Fruit fly (Drosophila melanogaster) whole organism, embryonic: ENCODE results near the gene alpha-Est8.

Experiments
- ATbp ChIP-seq: fragments of 200-800 bp; sonication (Bioruptor generic); optimal IDR thresholded peaks from 2 replicates; lab custom pipeline; 2017; ENCODE audit warnings: missing biosample characterization, mild to moderate bottlenecking, missing genetic modification characterization, missing genetic modification reagents
- B-H1 ChIP-seq: fragments of 200-800 bp; sonication (Bioruptor generic); IDR thresholded peaks from 3 replicates; pipeline ENCODE4 v1.3.6; 2022; ENCODE audit warnings: missing biosample characterization, missing genetic modification characterization
- B-H2 ChIP-seq: fragments of 200-800 bp; sonication (Bioruptor generic); optimal IDR thresholded peaks from 2 replicates; lab custom pipeline; 2018; ENCODE audit warnings: missing biosample characterization, mild to moderate bottlenecking, missing genetic modification characterization
- CG10147 ChIP-seq: fragments of 200-800 bp; sonication (Bioruptor generic); optimal IDR thresholded peaks from 2 replicates; lab custom pipeline; 2019; ENCODE audit warnings: missing biosample characterization, mild to moderate bottlenecking, missing genetic modification characterization, moderate library complexity
- CG11695 ChIP-seq: fragments of 200-800 bp; sonication (Bioruptor generic); IDR thresholded peaks from 3 replicates; pipeline ENCODE4 v1.3.6; 2022; ENCODE audit warnings: missing biosample characterization, missing genetic modification characterization
- CG1233 ChIP-seq: fragments of 200-800 bp; sonication (Bioruptor generic); optimal IDR thresholded peaks from 4 replicates; lab custom pipeline; 2018; ENCODE audit warnings: missing biosample characterization, mild to moderate bottlenecking, missing genetic modification characterization
- CG13894 ChIP-seq: fragments of 200-800 bp; sonication (Bioruptor generic); optimal IDR thresholded peaks from 3 replicates; lab custom pipeline; 2018; ENCODE audit warnings: missing biosample characterization, mild to moderate bottlenecking, missing genetic modification characterization, moderate library complexity
- CG14710 ChIP-seq: fragments of 200-800 bp; sonication (Bioruptor generic); optimal IDR thresholded peaks from 3 replicates; lab custom pipeline; 2019; ENCODE audit warnings: missing biosample characterization, mild to moderate bottlenecking, missing genetic modification characterization, moderate library complexity
- CG15073 ChIP-seq: fragments of 200-800 bp; sonication (Bioruptor generic); optimal IDR thresholded peaks from 2 replicates; lab custom pipeline; 2016; ENCODE audit warnings: missing biosample characterization, missing genetic modification characterization
- CG15269 ChIP-seq: fragments of 200-800 bp; sonication (Bioruptor generic); optimal IDR thresholded peaks from 2 replicates; lab custom pipeline; 2018; ENCODE audit warnings: missing biosample characterization, mild to moderate bottlenecking, missing genetic modification characterization, moderate library complexity
- CG16813 ChIP-seq: fragments of 200-800 bp; sonication (Bioruptor generic); IDR thresholded peaks from 3 replicates; pipeline ENCODE4 v1.3.6; 2022; ENCODE audit warnings: missing biosample characterization, missing genetic modification characterization; ENCODE audit not compliant: partially characterized antibody
- CG18599 ChIP-seq: fragments of 200-800 bp; sonication (Bioruptor generic); optimal IDR thresholded peaks from 3 replicates; lab custom pipeline; 2017; ENCODE audit warnings: missing biosample characterization, missing genetic modification characterization, mild to moderate bottlenecking, moderate library complexity, missing genetic modification reagents
- CG18764 ChIP-seq: fragments of 200-800 bp; sonication (Bioruptor generic); optimal IDR thresholded peaks from 3 replicates; lab custom pipeline; 2016; ENCODE audit warnings: missing biosample characterization, missing genetic modification characterization
- CG2199 ChIP-seq: fragments of 200-800 bp; sonication (Bioruptor generic); IDR thresholded peaks from 3 replicates; pipeline ENCODE4 v1.3.6; 2022; ENCODE audit warnings: missing biosample characterization, missing genetic modification characterization
- CG31365 ChIP-seq: fragments of 200-800 bp; sonication (Bioruptor generic); optimal IDR thresholded peaks from 2 replicates; lab custom pipeline; 2018; ENCODE audit warnings: missing biosample characterization, mild to moderate bottlenecking, missing genetic modification characterization
- CG33557 ChIP-seq: fragments of 200-800 bp; sonication (Bioruptor generic); optimal IDR thresholded peaks from 2 replicates; lab custom pipeline; 2019; ENCODE audit warnings: missing biosample characterization, mild to moderate bottlenecking, missing genetic modification characterization, moderate library complexity
- CG3726 ChIP-seq: fragments of 200-800 bp; sonication (Bioruptor generic); IDR thresholded peaks from 3 replicates; pipeline ENCODE4, ENCODE4 v1.3.6; 2022; ENCODE audit warnings: missing biosample characterization, missing genetic modification characterization
- CG4424 ChIP-seq: fragments of 200-800 bp; sonication (Bioruptor generic); optimal IDR thresholded peaks from 3 replicates; lab custom pipeline; 2016; ENCODE audit warnings: missing biosample characterization, missing genetic modification characterization
- CG4854 ChIP-seq: fragments of 200-800 bp; sonication (Bioruptor generic); optimal IDR thresholded peaks from 2 replicates; lab custom pipeline; 2016; ENCODE audit warnings: missing biosample characterization, missing genetic modification characterization, inconsistent platforms
- CG5953 ChIP-seq: fragments of 200-800 bp; sonication (Bioruptor generic); IDR thresholded peaks from 2 replicates; pipeline ENCODE4 v1.3.6; 2022; ENCODE audit warnings: missing biosample characterization, missing genetic modification characterization
- CG6813 ChIP-seq: fragments of 200-800 bp; sonication (Bioruptor generic); optimal IDR thresholded peaks from 2 replicates; lab custom pipeline; 2017; ENCODE audit warnings: missing biosample characterization, missing genetic modification characterization, mild to moderate bottlenecking, moderate library complexity, missing genetic modification reagents
- CG6854 ChIP-seq: fragments of 200-800 bp; sonication (Bioruptor generic); optimal IDR thresholded peaks from 3 replicates; lab custom pipeline; 2017; ENCODE audit warnings: missing biosample characterization, mild to moderate bottlenecking, missing genetic modification characterization
- Dad ChIP-seq: fragments of 200-800 bp; sonication (Bioruptor generic); optimal IDR thresholded peaks from 3 replicates; lab custom pipeline; 2016; ENCODE audit warnings: missing biosample characterization, missing genetic modification characterization
- Drgx ChIP-seq: fragments of 200-800 bp; sonication (Bioruptor generic); IDR thresholded peaks from 2 replicates; pipeline ENCODE4 v1.3.6; 2022; ENCODE audit warnings: missing biosample characterization, missing genetic modification characterization
- E2f2 ChIP-seq: fragments of 200-800 bp; sonication (Bioruptor generic); IDR thresholded peaks from 2 replicates; pipeline ENCODE4 v1.3.6; 2022; ENCODE audit warnings: missing biosample characterization, missing genetic modification characterization
- Gsc ChIP-seq: fragments of 200-800 bp; sonication (Bioruptor generic); IDR thresholded peaks from 2 replicates; pipeline ENCODE4 v1.3.6; 2022; ENCODE audit warnings: missing biosample characterization, missing genetic modification characterization
- Hmx ChIP-seq: fragments of 200-800 bp; sonication (Bioruptor generic); optimal IDR thresholded peaks from 2 replicates; lab custom pipeline; 2016; ENCODE audit warnings: missing biosample characterization, missing genetic modification characterization
- Kr ChIP-seq: fragments of 200-800 bp; sonication (Bioruptor generic); optimal IDR thresholded peaks from 2 replicates; lab custom pipeline; 2017; ENCODE audit warnings: missing biosample characterization, mild to moderate bottlenecking, missing genetic modification characterization
- Mad ChIP-seq: fragments of 200-800 bp; sonication (Bioruptor generic); optimal IDR thresholded peaks from 2 replicates; lab custom pipeline; 2016; ENCODE audit warnings: missing biosample characterization, missing genetic modification characterization
- Max ChIP-seq: fragments of 200-800 bp; sonication (Bioruptor generic); optimal IDR thresholded peaks from 2 replicates; lab custom pipeline; 2016; ENCODE audit warnings: missing biosample characterization, mild to moderate bottlenecking, missing genetic modification characterization
- Med ChIP-seq: fragments of 200-800 bp; sonication (Bioruptor generic); peaks from one replicate; lab custom pipeline; 2016; ENCODE audit warnings: missing biosample characterization, missing genetic modification characterization, mild to moderate bottlenecking, inconsistent platforms, moderate library complexity
- NC2α ChIP-seq: fragments of 200-800 bp; sonication (Bioruptor generic); optimal IDR thresholded peaks from 2 replicates; lab custom pipeline; 2016; ENCODE audit warnings: missing biosample characterization, missing genetic modification characterization
- Rfx ChIP-seq: fragments of 200-800 bp; sonication (Bioruptor generic); IDR thresholded peaks from 2 replicates; pipeline ENCODE4 v1.3.6; 2022; ENCODE audit warnings: missing biosample characterization, missing genetic modification characterization
- Rx ChIP-seq: fragments of 200-800 bp; sonication (Bioruptor generic); IDR thresholded peaks from 2 replicates; pipeline ENCODE4 v1.3.6; 2022; ENCODE audit warnings: missing biosample characterization, missing genetic modification characterization
- ash1 ChIP-seq: fragments of 200-800 bp; sonication (Bioruptor generic); optimal IDR thresholded peaks from 2 replicates; lab custom pipeline; 2018; ENCODE audit warnings: missing biosample characterization, mild to moderate bottlenecking, missing genetic modification characterization
- bsh ChIP-seq, 2 experiments: fragments of 200-800 bp; sonication (Bioruptor generic); optimal IDR thresholded peaks; 2 replicates each; lab custom pipeline; 2017 to 2018; ENCODE audit warnings: mild to moderate bottlenecking in 2 of 2, missing biosample characterization in 2 of 2, missing genetic modification characterization in 2 of 2, moderate library complexity in 1 of 2
- crp ChIP-seq, 2 experiments: fragments of 200-800 bp; sonication (Bioruptor generic); optimal IDR thresholded peaks; 2 replicates in 1 of 2; 3 replicates in 1 of 2; lab custom pipeline; 2017; ENCODE audit warnings: missing biosample characterization in 2 of 2, missing genetic modification characterization in 2 of 2, mild to moderate bottlenecking in 1 of 2, moderate library complexity in 1 of 2
- dan ChIP-seq: fragments of 200-800 bp; sonication (Bioruptor generic); IDR thresholded peaks from 2 replicates; pipeline ENCODE4 v1.3.6; 2022; ENCODE audit warnings: missing biosample characterization, missing genetic modification characterization
- danr ChIP-seq: fragments of 200-800 bp; sonication (Bioruptor generic); IDR thresholded peaks from 2 replicates; pipeline ENCODE4 v1.3.6; 2022; ENCODE audit warnings: missing biosample characterization, missing genetic modification characterization
- dmrt11E ChIP-seq: fragments of 200-800 bp; sonication (Bioruptor generic); optimal IDR thresholded peaks from 3 replicates; lab custom pipeline; 2018; ENCODE audit warnings: missing biosample characterization, mild to moderate bottlenecking, missing genetic modification characterization, moderate library complexity
- ftz-f1 ChIP-seq: fragments of 200-800 bp; sonication (Bioruptor generic); optimal IDR thresholded peaks from 2 replicates; lab custom pipeline; 2016; ENCODE audit warnings: missing biosample characterization, missing genetic modification characterization
- grau ChIP-seq: fragments of 200-800 bp; optimal IDR thresholded peaks from 3 replicates; lab custom pipeline; 2019; ENCODE audit warnings: missing biosample characterization, mild to moderate bottlenecking, missing genetic modification characterization, moderate library complexity
- lab ChIP-seq: fragments of 200-800 bp; sonication (Bioruptor generic); optimal IDR thresholded peaks from 3 replicates; lab custom pipeline; 2017; ENCODE audit warnings: missing biosample characterization, missing genetic modification characterization, mild to moderate bottlenecking, moderate library complexity, missing genetic modification reagents
- nerfin-1 ChIP-seq: fragments of 200-800 bp; sonication (Bioruptor generic); optimal IDR thresholded peaks from 3 replicates; lab custom pipeline; 2019; ENCODE audit warnings: missing biosample characterization, mild to moderate bottlenecking, missing genetic modification characterization, moderate library complexity
- nmo ChIP-seq: fragments of 200-800 bp; sonication (Bioruptor generic); optimal IDR thresholded peaks from 2 replicates; lab custom pipeline; 2018; ENCODE audit warnings: missing biosample characterization, mild to moderate bottlenecking, missing genetic modification characterization, moderate library complexity
- onecut ChIP-seq: fragments of 200-800 bp; sonication (Bioruptor generic); IDR thresholded peaks from 2 replicates; pipeline ENCODE4 v1.3.6; 2022; ENCODE audit warnings: missing biosample characterization, missing genetic modification characterization
- peb ChIP-seq: fragments of 200-800 bp; sonication (Bioruptor generic); IDR thresholded peaks from 2 replicates; pipeline ENCODE4 v1.3.6; 2022; ENCODE audit warnings: missing biosample characterization, missing genetic modification characterization
- sima ChIP-seq: fragments of 200-800 bp; sonication (Bioruptor generic); optimal IDR thresholded peaks from 2 replicates; lab custom pipeline; 2016; ENCODE audit warnings: missing biosample characterization, missing genetic modification characterization
- slbo ChIP-seq: fragments of 200-800 bp; sonication (Bioruptor generic); IDR thresholded peaks from 2 replicates; pipeline ENCODE4 v1.3.6; 2022; ENCODE audit warnings: missing biosample characterization, missing genetic modification characterization
- sob ChIP-seq: fragments of 200-800 bp; sonication (Bioruptor generic); IDR thresholded peaks from 2 replicates; pipeline ENCODE4 v1.3.6; 2022; ENCODE audit warnings: missing biosample characterization, missing genetic modification characterization

The alpha-Est8 gene

DNA sequence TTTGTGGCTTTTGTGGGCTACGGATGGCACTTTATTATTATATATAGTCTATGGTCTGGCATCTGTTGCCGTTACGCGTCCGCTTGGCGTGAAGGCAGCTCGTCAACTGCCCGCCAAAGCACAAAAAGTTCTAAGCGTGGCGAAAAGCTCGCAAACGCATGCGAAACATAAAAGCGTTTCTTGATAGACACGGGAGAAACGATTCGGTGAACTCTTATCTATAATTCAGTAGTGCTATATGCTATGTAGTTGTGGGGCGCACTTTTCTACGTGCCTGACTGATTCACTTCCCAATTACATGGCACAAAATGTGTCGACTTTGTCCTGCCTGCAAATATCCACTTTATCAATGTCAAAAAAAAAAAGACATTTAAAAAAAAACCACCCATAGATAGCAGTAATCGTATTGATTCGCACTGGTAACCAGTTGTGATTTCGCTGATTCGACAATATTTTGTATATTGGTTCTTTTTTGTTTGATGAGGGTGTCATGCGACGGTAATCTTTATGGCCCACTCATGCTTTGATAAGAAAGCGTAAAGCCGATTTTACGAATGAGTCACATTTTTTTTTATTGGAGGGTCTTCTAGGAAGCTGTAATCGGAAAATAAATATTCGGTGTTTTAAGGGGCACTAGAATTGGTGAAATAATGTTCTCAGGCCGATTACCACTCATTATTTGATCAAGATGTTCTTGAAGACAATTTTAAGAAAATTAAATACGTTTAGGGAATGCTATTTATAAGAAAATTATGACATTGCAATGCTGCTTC is 10.3 kb downstream of the alpha-Est8 start, which contains the start of gene alpha-Est9 (continued):
- no peak for TF ChIP-seq ATbp (GFP tag; lab: Kevin White, UChicago)
- TF ChIP-seq CG4854 = no peak
- TF ChIP-seq CG3726 (GFP tag; lab: Robert Waterston, UW) = no peak
- no peak for TF ChIP-seq CG15073 (GFP tag; lab: Kevin White, UChicago)
- no peak for TF ChIP-seq CG10147 (GFP tag; lab: Kevin White, UChicago)
- no peak for TF ChIP-seq CG5953 (GFP tag; lab: Robert Waterston, UW)
- TF ChIP-seq CG33557 (GFP tag; lab: Kevin White, UChicago) = no peak
- no peak for TF ChIP-seq crp (GFP tag; optimal IDR thresholded peaks at IDR 0.05; lab: Kevin White, UChicago)
- TF ChIP-seq Rfx = peak; percentile 50; the same call in 1 of the 2 replicates
- no peak for TF ChIP-seq Kr (GFP tag; lab: Kevin White, UChicago)
- no peak for TF ChIP-seq Dad (GFP tag; lab: Kevin White, UChicago)
- no peak for TF ChIP-seq Max (GFP tag; lab: Kevin White, UChicago)
- TF ChIP-seq dmrt11E = no peak
- TF ChIP-seq Mad = no peak
- TF ChIP-seq Gsc (GFP tag; lab: Robert Waterston, UW) = no peak
- TF ChIP-seq ash1 (GFP tag; lab: Kevin White, UChicago) = no peak
- peak; percentile 11 for TF ChIP-seq grau
- TF ChIP-seq CG18764 = no peak
- no peak for TF ChIP-seq CG16813
- TF ChIP-seq lab (GFP tag; lab: Kevin White, UChicago) = peak; percentile 77
- TF ChIP-seq CG6854 (GFP tag; lab: Kevin White, UChicago) = no peak
- no peak for TF ChIP-seq Rx (GFP tag; lab: Robert Waterston, UW)
- TF ChIP-seq Med (GFP tag; lab: Kevin White, UChicago) = peak; percentile 87
- peak; percentile 30 for TF ChIP-seq CG18599 (GFP tag; lab: Kevin White, UChicago)
- no peak for TF ChIP-seq danr (GFP tag; lab: Robert Waterston, UW)
- no peak for TF ChIP-seq dan (GFP tag; lab: Robert Waterston, UW)
- TF ChIP-seq Hmx (GFP tag; lab: Kevin White, UChicago) = no peak
- TF ChIP-seq NC2α (GFP tag; lab: Kevin White, UChicago) = no peak
- TF ChIP-seq CG2199 (GFP tag; lab: Robert Waterston, UW) = 0 out of 3 replicates have a peak, but pooled peaks have one; percentile 25
- TF ChIP-seq ftz-f1 = peak; percentile 68
- TF ChIP-seq CG6813 (GFP tag; lab: Kevin White, UChicago) = no peak
- TF ChIP-seq B-H2 (GFP tag; lab: Kevin White, UChicago) = no peak
- TF ChIP-seq nerfin-1 (tag; lab: Kevin White, UChicago) = no peak
- TF ChIP-seq peb (GFP tag; lab: Robert Waterston, UW) = no peak
- no peak for TF ChIP-seq slbo (GFP tag; lab: Robert Waterston, UW)
- no peak for TF ChIP-seq nmo
- TF ChIP-seq CG1233 (GFP tag; lab: Kevin White, UChicago) = no peak
- no peak for TF ChIP-seq CG14710
- TF ChIP-seq CG11695 (GFP tag; lab: Robert Waterston, UW) = no peak
- no peak for TF ChIP-seq onecut
- no peak for TF ChIP-seq bsh (GFP tag; optimal IDR thresholded peaks at IDR 0.05; lab: Kevin White, UChicago)
- TF ChIP-seq sob (GFP tag; lab: Robert Waterston, UW) = peak; percentile 55; the same call in 1 of the 2 replicates
- TF ChIP-seq CG15269 (tag; lab: Kevin White, UChicago) = no peak
- TF ChIP-seq sima (GFP tag; lab: Kevin White, UChicago) = no peak
- TF ChIP-seq B-H1 (GFP tag; lab: Robert Waterston, UW) = no peak
- no peak for TF ChIP-seq Drgx (GFP tag; lab: Robert Waterston, UW)
- no peak for TF ChIP-seq E2f2 (GFP tag; lab: Robert Waterston, UW)
- no peak for TF ChIP-seq CG4424 (GFP tag; lab: Kevin White, UChicago)
- TF ChIP-seq CG13894 = peak; percentile 95
- no peak for TF ChIP-seq CG31365 (tag; lab: Kevin White, UChicago)
